Worm (Caenorhabditis elegans): ENCODE data around the gene fcmt-1.
A peak's percentile ranks its signal among the peaks of the same experiment; 100 is the strongest.

The fcmt-1 gene

DNA sequence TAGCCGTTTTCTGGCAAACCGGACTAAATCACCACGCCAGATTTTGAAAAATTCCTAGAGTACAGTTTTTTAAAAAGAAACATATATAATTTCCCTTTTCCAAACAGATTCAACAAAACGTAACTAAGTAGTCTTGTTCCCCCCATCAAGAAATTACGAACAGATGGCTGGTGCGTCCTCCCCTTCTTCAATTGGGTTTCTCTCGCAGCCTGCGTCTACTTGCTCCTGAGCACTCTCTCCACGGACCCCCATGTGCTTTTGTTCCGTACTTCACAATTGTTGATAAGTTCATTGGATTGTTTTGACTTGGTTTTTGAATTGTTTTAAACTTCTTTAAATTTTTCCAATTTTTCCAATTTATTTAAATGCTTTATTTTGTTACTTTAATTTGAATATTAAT lies 21.4 kb downstream of the fcmt-1 start:
- no peak for TF ChIP-seq vab-15 (tag; optimal IDR thresholded peaks at IDR 0.05)
- no peak for TF ChIP-seq unc-30 (tag; optimal IDR thresholded peaks at IDR 0.05)
- no peak for TF ChIP-seq ceh-90 (tag; optimal IDR thresholded peaks at IDR 0.05)
- no peak for TF ChIP-seq nhr-20 (tag; optimal IDR thresholded peaks at IDR 0.05)
- peak; percentile 85 for TF ChIP-seq dsc-1 (tag; optimal IDR thresholded peaks at IDR 0.05)
- peak in 1 of 2 experiments; percentile 5 for TF ChIP-seq efl-1 (optimal IDR thresholded peaks at IDR 0.05)
- peak in 1 of 2 experiments; percentile 66 for TF ChIP-seq efl-1 (GFP tag; optimal IDR thresholded peaks at IDR 0.05 in 1 of 2)
- peak; percentile 14 for TF ChIP-seq rnt-1 (tag; optimal IDR thresholded peaks at IDR 0.05)
- peak; percentile 72 for TF ChIP-seq lin-14 (GFP tag; optimal IDR thresholded peaks at IDR 0.05)

DNA sequence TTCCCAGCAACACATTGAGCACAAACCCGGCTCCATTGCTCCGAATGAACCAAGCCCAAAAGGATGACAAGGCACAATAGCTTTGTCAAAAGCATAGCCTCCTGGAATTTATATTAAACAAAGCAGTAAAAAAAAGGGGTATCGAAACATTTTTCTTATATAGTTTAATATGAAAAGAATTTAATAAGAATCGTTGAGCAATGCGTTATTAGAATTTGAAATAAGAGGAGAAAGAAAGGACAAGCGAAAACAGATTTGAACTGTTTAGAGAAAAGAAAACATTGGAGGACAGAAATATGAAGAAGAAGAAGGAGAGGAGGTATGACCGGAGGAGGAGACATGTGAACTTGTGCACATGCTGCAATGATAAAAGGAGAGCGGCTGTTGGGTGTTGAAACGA lies 24.2 kb downstream of the fcmt-1 start, which contains the start of gene C47D12.5:
C47D12.5 (minus strand) TSS at position 101 of the 400 bp plus-strand sequence.
- no peak for TF ChIP-seq skn-1 (tag; optimal IDR thresholded peaks at IDR 0.05)
- TF ChIP-seq zag-1 (tag; optimal IDR thresholded peaks at IDR 0.05), result no peak
- TF ChIP-seq F16B12.6 (tag; optimal IDR thresholded peaks at IDR 0.05), result no peak
- TF ChIP-seq unc-98 (GFP tag; IDR thresholded peaks at IDR 0.05), result no peak
- TF ChIP-seq fkh-10 (GFP tag; optimal IDR thresholded peaks at IDR 0.05), result no peak
- no peak for TF ChIP-seq swsn-7 (tag; optimal IDR thresholded peaks at IDR 0.05)
- TF ChIP-seq blmp-1 (tag; optimal IDR thresholded peaks at IDR 0.05), result no peak
- TF ChIP-seq nhr-77 (tag; optimal IDR thresholded peaks at IDR 0.05), result no peak
- TF ChIP-seq C34B4.2 (tag; optimal IDR thresholded peaks at IDR 0.05), result no peak
- no peak for TF ChIP-seq nhr-85 (tag)
- TF ChIP-seq ceh-82 (tag; optimal IDR thresholded peaks at IDR 0.05), result no peak
- no peak for TF ChIP-seq lin-14 (GFP tag; optimal IDR thresholded peaks at IDR 0.05)
- TF ChIP-seq ets-5 (GFP tag; IDR thresholded peaks at IDR 0.05), result no peak
- no peak for TF ChIP-seq sptf-1 (tag; optimal IDR thresholded peaks at IDR 0.05)
- TF ChIP-seq unc-62 (GFP tag; optimal IDR thresholded peaks at IDR 0.05), result no peak
- no peak for TF ChIP-seq zip-4 (GFP tag; optimal IDR thresholded peaks at IDR 0.05)

DNA sequence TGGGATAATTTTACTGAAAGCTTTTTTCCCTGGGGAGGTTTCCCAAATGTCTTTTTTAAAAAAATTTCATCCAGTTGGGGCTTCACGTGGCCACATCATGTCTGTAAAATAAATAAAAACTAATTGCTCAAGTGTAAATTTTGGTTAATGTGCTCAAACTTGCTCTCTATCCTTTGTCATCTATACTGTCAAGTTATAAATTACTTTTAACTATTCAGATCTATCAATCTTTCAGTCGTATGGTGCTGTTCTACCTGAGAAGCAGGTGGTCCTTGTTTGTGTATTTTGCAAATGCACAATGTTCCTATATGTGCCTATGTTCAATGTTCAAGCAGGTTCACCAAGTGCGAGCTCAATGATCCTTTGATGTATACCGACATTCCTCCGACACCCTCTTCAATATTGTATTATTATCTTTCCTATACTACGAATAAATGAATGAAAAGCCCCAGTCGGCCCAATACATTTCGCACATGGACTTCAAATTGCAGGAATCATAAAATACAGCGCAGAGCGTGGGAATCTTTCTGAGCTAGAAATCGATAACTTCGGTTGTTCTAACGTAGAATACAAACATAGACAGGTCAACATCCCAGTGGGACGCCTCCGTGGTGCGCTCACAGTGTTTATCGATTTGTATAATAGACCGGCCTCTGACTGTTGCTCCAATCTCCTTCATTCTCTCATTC lies 28.1 kb downstream of the fcmt-1 start, which contains the start of the genes sfxn-1.4 and C47D12.4:
sfxn-1.4 (minus strand) TSS at position 101 of the 689 bp plus-strand sequence.
C47D12.4 (plus strand) TSS at position 639 of the 689 bp plus-strand sequence.
- TF ChIP-seq lin-13 (GFP tag; optimal IDR thresholded peaks at IDR 0.05), result no peak

DNA sequence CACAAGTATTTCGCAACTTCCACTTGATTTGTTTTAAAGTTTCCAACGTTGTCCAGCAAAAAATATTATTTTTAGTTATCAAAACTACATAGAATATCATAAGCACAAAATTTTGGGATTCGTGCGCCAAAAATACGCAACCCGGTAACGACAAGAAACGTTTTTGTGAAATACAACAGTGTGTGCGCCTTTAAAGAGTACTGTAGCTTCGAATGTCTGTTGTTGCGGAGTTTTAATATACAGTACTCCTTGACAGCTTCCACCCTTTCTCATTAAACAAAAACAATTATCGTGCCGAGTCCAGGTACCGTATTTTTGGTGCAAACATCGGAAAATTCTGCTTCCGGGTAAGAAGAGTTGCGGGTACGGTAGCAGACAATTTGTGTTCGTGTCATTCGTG lies 29.1 kb downstream of the fcmt-1 start:
- TF ChIP-seq ztf-4 (tag; optimal IDR thresholded peaks at IDR 0.05), result no peak

DNA sequence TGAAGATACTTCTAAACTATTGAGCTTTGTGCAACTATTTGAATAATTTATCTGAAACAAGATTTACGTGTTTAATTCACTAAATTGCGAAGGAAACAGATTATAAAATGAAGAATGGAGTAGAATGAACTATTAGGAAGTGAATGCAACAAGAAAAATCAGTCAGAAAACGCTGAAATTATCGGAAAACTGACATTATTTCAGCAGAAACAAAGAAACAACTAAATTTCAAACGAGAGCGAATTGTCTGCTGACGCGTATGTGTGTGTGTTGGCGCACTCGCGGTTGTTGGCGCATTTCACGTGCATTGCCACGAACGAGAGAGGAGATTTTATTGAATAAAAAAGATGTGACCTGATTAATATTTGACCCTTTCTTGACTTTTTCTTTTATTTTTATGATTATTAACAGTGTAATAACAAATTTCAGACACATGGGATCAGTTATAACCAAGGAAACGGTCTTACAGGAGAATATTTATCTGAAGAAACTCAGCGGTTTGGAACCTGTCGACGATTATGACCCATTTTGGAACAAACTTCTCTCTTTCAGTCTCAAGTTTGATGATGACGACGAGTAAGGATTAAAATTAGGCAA lies 33.4 kb downstream of the fcmt-1 start, which contains the start of the genes trr-1 and C47D12.2:
trr-1 (minus strand) TSS at position 51 of the 597 bp plus-strand sequence.
C47D12.2 (plus strand) TSS at position 430 of the 597 bp plus-strand sequence.
- TF ChIP-seq snu-23 (GFP tag; optimal IDR thresholded peaks at IDR 0.05) (peak; percentile 82), nhr-77 (tag; optimal IDR thresholded peaks at IDR 0.05) (peak; percentile 26), elt-2 (tag; optimal IDR thresholded peaks at IDR 0.05) (peak; percentile 5), efl-1 (optimal IDR thresholded peaks at IDR 0.05) (peak; percentile 79 to 87), efl-1 (GFP tag; optimal IDR thresholded peaks at IDR 0.05 in 1 of 2) (peak; percentile 85 to 98), elt-3 (tag; optimal IDR thresholded peaks at IDR 0.05) (no peak), zag-1 (tag; optimal IDR thresholded peaks at IDR 0.05) (no peak), nhr-12 (tag; optimal IDR thresholded peaks at IDR 0.05) (no peak), nhr-20 (tag; optimal IDR thresholded peaks at IDR 0.05) (peak; percentile 68), ama-1 (optimal IDR thresholded peaks at IDR 0.05) (peak; percentile 37), lsy-2 (tag; optimal IDR thresholded peaks at IDR 0.05) (peak in 1 of 2 experiments; percentile 84), hpl-2 (GFP tag; optimal IDR thresholded peaks at IDR 0.05) (peak; percentile 58), mab-9 (GFP tag; IDR thresholded peaks at IDR 0.05) (no peak), sox-4 (tag; optimal IDR thresholded peaks at IDR 0.05) (no peak), sup-37 (GFP tag; optimal IDR thresholded peaks at IDR 0.05) (no peak), hlh-4 (tag; optimal IDR thresholded peaks at IDR 0.05) (no peak), nhr-85 (tag) (peak; percentile 80), isw-1 (GFP tag; IDR thresholded peaks at IDR 0.05) (peak; percentile 47), ces-1 (GFP tag; optimal IDR thresholded peaks at IDR 0.05) (no peak), skn-1 (tag; optimal IDR thresholded peaks at IDR 0.05) (peak; percentile 84), F16B12.6 (tag; optimal IDR thresholded peaks at IDR 0.05) (peak; percentile 64), lin-35 (GFP tag; optimal IDR thresholded peaks at IDR 0.05) (peak; percentile 85 to 91), aly-2 (tag; optimal IDR thresholded peaks at IDR 0.05) (peak; percentile 49), ceh-90 (tag; optimal IDR thresholded peaks at IDR 0.05) (no peak), pqm-1 (tag; optimal IDR thresholded peaks at IDR 0.05) (no peak), nhr-71 (tag; optimal IDR thresholded peaks at IDR 0.05) (no peak), lir-3 (tag; optimal IDR thresholded peaks at IDR 0.05; ENCODE audit: poor library complexity) (peak; percentile 36)

Measured in whole organism, L1 larva.